Fruit fly (Drosophila melanogaster) whole organism, prepupa: ENCODE measurements around the gene CG8326.

Experiments used
- Blimp-1 ChIP-seq: fragments of 200-800 bp; sonication (Bioruptor generic); optimal IDR thresholded peaks from 3 replicates; lab custom pipeline; 2017; ENCODE audit warnings: missing biosample characterization, missing genetic modification characterization, mild to moderate bottlenecking, moderate library complexity, missing genetic modification reagents
- CG31627 ChIP-seq: fragments of 200-800 bp; sonication (Bioruptor generic); optimal IDR thresholded peaks from 3 replicates; lab custom pipeline; 2016; ENCODE audit warnings: missing biosample characterization, missing genetic modification characterization
- CG6163 ChIP-seq: fragments of 200-800 bp; sonication (Bioruptor generic); IDR thresholded peaks from 3 replicates; pipeline ENCODE4 v1.3.6; 2022; ENCODE audit warnings: missing biosample characterization, missing genetic modification characterization
- CG8632 ChIP-seq: fragments of 200-800 bp; sonication (Bioruptor generic); optimal IDR thresholded peaks from 3 replicates; lab custom pipeline; 2016; ENCODE audit warnings: missing biosample characterization, missing genetic modification characterization
- Eip93F ChIP-seq: fragments of 200-800 bp; sonication (Bioruptor generic); optimal IDR thresholded peaks from 2 replicates; lab custom pipeline; 2016; ENCODE audit warnings: missing biosample characterization, mild to moderate bottlenecking, missing genetic modification characterization
- Ets96B ChIP-seq: fragments of 200-800 bp; optimal IDR thresholded peaks from 2 replicates; lab custom pipeline; 2019; ENCODE audit warnings: missing biosample characterization, mild to moderate bottlenecking, missing genetic modification characterization, moderate library complexity
- Gug ChIP-seq: fragments of 200-800 bp; sonication (Bioruptor generic); IDR thresholded peaks from 2 replicates; pipeline ENCODE4 v1.3.6; 2022; ENCODE audit warnings: missing biosample characterization, missing genetic modification characterization
- Lpt ChIP-seq: fragments of 200-800 bp; sonication (Bioruptor generic); optimal IDR thresholded peaks from 3 replicates; lab custom pipeline; 2016; ENCODE audit warnings: missing biosample characterization, missing genetic modification characterization
- Met ChIP-seq: fragments of 200-800 bp; sonication (Bioruptor generic); optimal IDR thresholded peaks from 3 replicates; lab custom pipeline; 2016; ENCODE audit warnings: missing biosample characterization, missing genetic modification characterization
- OdsH ChIP-seq: fragments of 200-800 bp; sonication (Bioruptor generic); optimal IDR thresholded peaks from 3 replicates; lab custom pipeline; 2016; ENCODE audit warnings: missing biosample characterization, missing genetic modification characterization
- cyc ChIP-seq: fragments of 200-800 bp; sonication (Bioruptor generic); optimal IDR thresholded peaks from 3 replicates; lab custom pipeline; 2016; ENCODE audit warnings: missing biosample characterization, missing genetic modification characterization
- dsx ChIP-seq: fragments of 200-800 bp; optimal IDR thresholded peaks from 3 replicates; lab custom pipeline; 2019; ENCODE audit warnings: missing biosample characterization, mild to moderate bottlenecking, missing genetic modification characterization, moderate library complexity; ENCODE audit not compliant: poor library complexity, severe bottlenecking

dm6 chrX:17631996-17632612 is 2.8 kb upstream of the CG8326 start, which contains the start of the genes corolla and ND-24:
- TF ChIP-seq Eip93F (no peak), Met (GFP tag; lab: Kevin White, UChicago) (no peak), CG8632 (GFP tag; lab: Kevin White, UChicago) (peak; percentile 44), Ets96B (tag; lab: Kevin White, UChicago) (peak; percentile 49), Blimp-1 (GFP tag; lab: Kevin White, UChicago) (no peak), Gug (GFP tag; lab: Robert Waterston, UW) (peak; percentile 73), CG6163 (GFP tag; lab: Robert Waterston, UW) (peak; percentile 80), dsx (GFP tag; lab: Kevin White, UChicago) (peak; percentile 15), Lpt (GFP tag; lab: Kevin White, UChicago) (peak; percentile 52), cyc (GFP tag; lab: Kevin White, UChicago) (peak; percentile 82), OdsH (GFP tag; lab: Kevin White, UChicago) (peak; percentile 73), CG31627 (peak; percentile 81)
